Fruit fly (Drosophila melanogaster) whole organism, wandering third instar larva: ENCODE data around the gene NPF.

Experiments used
- Abd-B ChIP-seq: fragments of >200 bp; optimal IDR thresholded peaks from 2 replicates; lab custom pipeline; 2017; ENCODE audit warnings: missing biosample characterization, missing genetic modification characterization
- CG32264 ChIP-seq: fragments of 200-800 bp; sonication (Bioruptor generic); optimal IDR thresholded peaks from 2 replicates; lab custom pipeline; 2016; ENCODE audit warnings: missing biosample characterization, missing genetic modification characterization
- Hnf4 ChIP-seq: fragments of 200-800 bp; sonication (Bioruptor generic); optimal IDR thresholded peaks from 2 replicates; lab custom pipeline; 2016; ENCODE audit warnings: missing biosample characterization, mild to moderate bottlenecking, missing genetic modification characterization
- dl ChIP-seq, 2 experiments: fragments of 175-275, 200-275 bp in 1 of 2; fragments of 200-275 bp in 1 of 2; sonication (Bioruptor generic); optimal IDR thresholded peaks; lab custom pipeline; 2018; ENCODE audit warnings: mild to moderate bottlenecking in 2 of 2, missing biosample characterization in 2 of 2, missing genetic modification characterization in 2 of 2, moderate library complexity in 2 of 2; ENCODE audit not compliant: partially characterized antibody in 2 of 2, insufficient read depth in 1 of 2
- ey ChIP-seq: fragments of 200-800 bp; sonication (Bioruptor generic); optimal IDR thresholded peaks from 2 replicates; lab custom pipeline; 2016; ENCODE audit warnings: missing biosample characterization, missing genetic modification characterization
- lola ChIP-seq: fragments of >200 bp; optimal IDR thresholded peaks from 2 replicates; lab custom pipeline; 2017; ENCODE audit warnings: missing biosample characterization, missing genetic modification characterization
- sv ChIP-seq: fragments of 200-800 bp; sonication (Bioruptor generic); optimal IDR thresholded peaks from 3 replicates; lab custom pipeline; 2016; ENCODE audit warnings: missing biosample characterization, missing genetic modification characterization

- TF ChIP-seq CG32264 (GFP tag; lab: Kevin White, UChicago) (no peak), sv (no peak), Abd-B (GFP tag; lab: Kevin White, UChicago) (no peak), Hnf4 (no peak), dl (GFP tag; optimal IDR thresholded peaks at IDR 0.05; lab: Kevin White, UChicago; ENCODE audit: insufficient read depth in 1 of 2, partially characterized antibody in 2 of 2) (no peak), lola (GFP tag; lab: Kevin White, UChicago) (no peak), ey (GFP tag; lab: Kevin White, UChicago) (no peak)
Measured at dm6 chr3R:16570484-16570883, 38.5 kb upstream of the NPF start.
